Fruit fly (Drosophila melanogaster) Kc167 (cell line): ENCODE data around the gene CG42821.

Source experiments
- Myc ChIP-seq: fragments of >200 bp; optimal IDR thresholded peaks from 2 replicates; lab custom pipeline; 2017; ENCODE audit warnings: missing external identifiers
- Sin3A ChIP-seq: fragments of >200 bp; optimal IDR thresholded peaks from 2 replicates; lab custom pipeline; 2018; ENCODE audit warnings: missing external identifiers
- h ChIP-seq: fragments of >200 bp; optimal IDR thresholded peaks from 3 replicates; lab custom pipeline; 2018; ENCODE audit warnings: missing external identifiers
- insv ChIP-seq: fragments of >200 bp; optimal IDR thresholded peaks from 3 replicates; lab custom pipeline; 2018; ENCODE audit warnings: missing external identifiers
- psq ChIP-seq: fragments of >200 bp; optimal IDR thresholded peaks from 2 replicates; lab custom pipeline; 2017; ENCODE audit warnings: missing external identifiers
- ttk ChIP-seq: sonication (Bioruptor generic); optimal IDR thresholded peaks from 2 replicates; lab custom pipeline; 2017; ENCODE audit warnings: missing external identifiers

CG42821 gene

DNA sequence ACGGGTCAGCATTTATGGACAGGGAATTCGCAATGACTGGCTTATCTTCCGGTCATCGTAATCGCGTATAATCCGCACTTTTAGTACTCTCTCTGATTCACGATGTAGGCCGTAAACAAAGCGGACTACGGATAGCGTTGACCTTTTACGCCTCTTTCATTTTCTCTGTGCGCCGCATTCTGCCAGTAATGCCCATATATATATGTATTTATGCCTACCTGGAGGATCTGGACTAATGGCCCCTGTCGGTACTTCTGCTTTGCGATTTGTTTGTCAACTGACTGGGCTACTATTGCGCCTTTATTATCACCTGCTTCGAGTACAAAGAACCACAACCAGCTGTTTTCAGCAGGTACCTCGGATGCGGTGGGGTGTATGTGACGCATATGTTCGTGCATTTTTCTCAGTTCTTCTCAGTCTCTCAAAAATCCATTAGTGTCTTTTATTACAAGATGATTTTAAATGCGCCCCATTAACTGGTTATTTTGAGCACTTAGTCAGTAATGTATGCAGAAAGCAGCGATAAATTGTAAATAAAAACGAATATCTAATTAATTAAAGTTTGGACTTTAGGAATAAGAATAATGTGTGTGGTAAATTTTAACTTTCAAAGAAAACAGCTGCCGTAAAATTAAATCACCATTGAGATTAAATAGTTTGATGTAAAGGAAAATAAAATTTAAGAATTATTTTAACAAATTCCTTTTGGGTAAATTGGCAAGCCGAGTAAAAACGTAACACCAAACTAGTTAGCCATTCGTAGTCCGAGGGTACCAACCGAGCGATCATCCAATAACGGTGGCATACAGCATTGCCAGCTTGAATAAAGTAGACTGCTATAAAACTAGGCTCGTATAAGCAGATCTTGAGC is 18.3 kb upstream of the CG42821 start, which contains the start of gene CREG:
Gene CREG, minus strand, starts transcription at position 323 of the 871 bp plus-strand sequence.
- TF ChIP-seq Sin3A = no peak

DNA sequence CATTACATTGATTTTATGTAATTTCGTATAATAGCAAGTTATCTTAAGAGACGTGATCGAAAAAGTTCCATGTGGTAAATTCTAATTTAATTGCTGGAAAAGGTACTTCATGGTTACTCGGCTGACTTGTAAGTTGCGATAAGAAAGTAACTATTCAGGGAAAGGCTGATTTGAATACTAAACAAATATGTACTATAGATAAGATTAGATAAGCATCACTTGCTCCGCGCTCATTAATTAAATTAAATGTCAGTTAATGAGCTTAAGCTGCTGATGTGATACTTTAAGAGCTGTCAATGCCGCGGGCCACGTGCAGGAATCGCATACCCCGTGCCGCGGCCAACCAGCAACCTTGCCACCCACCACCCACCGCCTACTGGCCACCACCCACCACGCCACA is 12.8 kb upstream of the CG42821 start:
- TF ChIP-seq Myc (no peak), h (lab: Kevin White, UChicago) (no peak), psq (no peak), ttk (no peak), Sin3A (no peak), insv (lab: Kevin White, UChicago) (no peak)

DNA sequence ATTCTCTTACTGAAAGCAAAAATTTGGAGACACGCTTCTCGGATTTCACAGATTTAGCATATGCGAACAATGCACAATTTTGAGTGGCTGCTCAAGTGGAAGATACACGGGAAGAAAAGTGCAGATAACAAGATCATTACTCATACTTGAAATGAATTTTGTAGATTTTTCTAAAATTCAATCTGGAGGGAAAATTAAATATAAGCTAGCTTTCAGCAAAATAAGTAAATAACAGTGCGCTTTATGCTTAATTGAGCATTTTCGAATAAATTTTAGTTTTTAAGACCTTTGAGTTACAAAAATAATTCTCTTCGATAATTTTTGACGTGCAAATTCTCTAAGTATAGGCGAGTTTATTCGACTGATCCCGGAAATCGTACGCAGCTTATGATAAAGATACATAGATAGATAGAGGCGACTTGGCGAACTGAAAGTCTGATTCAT is 12.2 kb upstream of the CG42821 start:
- TF ChIP-seq ttk (no peak), insv (lab: Kevin White, UChicago) (no peak), psq (no peak), Sin3A (no peak), h (lab: Kevin White, UChicago) (no peak), Myc (no peak)

DNA sequence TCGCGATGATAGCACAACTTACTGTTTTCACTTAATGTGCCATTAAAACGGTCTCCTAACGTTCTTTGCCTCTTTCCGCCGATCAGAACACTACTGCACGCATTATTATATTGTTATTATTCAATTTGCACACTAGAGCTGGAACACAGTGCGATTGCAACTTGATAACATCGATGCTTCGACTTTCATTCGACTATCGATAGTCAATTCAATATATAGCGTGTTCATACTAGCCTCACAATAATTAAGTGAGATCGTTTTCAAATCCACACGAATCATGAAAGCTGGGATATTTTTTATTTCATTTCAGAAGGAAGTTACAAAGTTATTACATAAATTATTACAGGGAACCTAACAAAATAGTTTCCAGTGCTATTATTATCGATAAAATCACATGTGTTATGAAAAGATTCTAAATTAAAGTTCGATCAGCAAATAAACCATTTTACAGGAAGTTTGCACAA is 11.6 kb upstream of the CG42821 start:
- TF ChIP-seq Sin3A = no peak
- no peak for TF ChIP-seq Myc
- no peak for TF ChIP-seq psq
- TF ChIP-seq ttk = no peak
- no peak for TF ChIP-seq h (lab: Kevin White, UChicago)

DNA sequence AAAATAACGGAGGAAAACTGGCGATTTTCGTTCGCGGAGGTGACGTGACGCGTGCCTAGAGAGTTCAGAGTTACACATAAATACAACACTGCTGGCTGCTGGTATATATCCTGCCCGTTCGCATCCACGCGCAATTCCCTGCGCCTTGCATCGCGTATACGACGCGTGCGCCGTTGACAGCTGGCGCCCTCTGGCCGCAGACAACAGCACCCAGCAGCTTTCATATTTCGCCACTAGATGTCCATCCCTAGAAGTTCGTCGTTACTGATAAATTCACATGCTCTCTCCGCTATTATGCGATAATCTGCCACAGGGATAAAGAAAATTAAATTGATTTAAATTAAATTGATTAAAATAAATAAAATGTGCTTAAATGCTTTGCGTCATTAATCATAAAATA is 10.4 kb upstream of the CG42821 start, which contains the start of gene Sur-8:
Gene Sur-8, minus strand, starts transcription at position 82 of the 400 bp plus-strand sequence.
- TF ChIP-seq psq = no peak
- no peak for TF ChIP-seq h (lab: Kevin White, UChicago)
- no peak for TF ChIP-seq Sin3A
- no peak for TF ChIP-seq insv (lab: Kevin White, UChicago)
- TF ChIP-seq Myc = no peak
- no peak for TF ChIP-seq ttk

DNA sequence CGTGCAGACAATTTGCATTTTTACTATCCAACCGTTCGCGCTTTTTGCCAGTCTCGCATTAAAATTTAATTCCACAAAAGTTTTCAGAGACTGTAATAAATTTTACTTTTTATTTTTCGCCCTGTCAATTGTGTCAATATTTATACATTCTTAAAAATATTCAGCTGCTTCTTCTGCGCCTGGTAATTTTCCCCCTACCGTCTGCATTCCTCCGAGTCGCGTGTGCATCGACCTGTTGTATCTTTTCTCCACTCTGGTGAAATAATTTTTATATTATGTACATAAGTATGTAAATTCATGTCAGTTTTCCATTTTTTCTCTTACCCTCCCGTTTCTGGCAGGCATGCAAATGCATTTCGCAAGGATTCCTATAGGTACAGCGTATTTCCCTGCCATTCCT is 9.7 kb upstream of the CG42821 start, which contains the start of gene CG34279:
Gene CG34279, minus strand, starts transcription at position 101 of the 400 bp plus-strand sequence.
- no peak for TF ChIP-seq Sin3A
- TF ChIP-seq ttk = no peak
- no peak for TF ChIP-seq insv (lab: Kevin White, UChicago)
- no peak for TF ChIP-seq psq
- no peak for TF ChIP-seq Myc

DNA sequence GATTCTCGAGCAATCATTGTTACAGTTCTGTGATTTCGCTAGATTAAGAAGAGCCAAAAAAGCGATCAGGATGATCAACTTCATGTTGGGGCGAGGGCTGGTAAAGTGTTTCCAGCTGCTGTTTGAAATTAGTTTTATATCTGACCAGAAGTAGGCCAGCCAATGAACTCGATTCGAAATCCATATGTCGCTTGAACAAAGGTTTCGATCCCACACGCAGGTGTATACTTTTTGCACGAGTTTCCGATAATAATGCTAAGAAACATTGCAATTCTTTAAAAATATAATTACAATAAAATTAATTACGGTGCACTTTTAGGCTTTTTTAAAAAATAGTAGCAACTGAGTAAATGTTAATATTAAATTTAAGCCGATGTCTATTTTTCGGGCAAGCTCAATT is 9.3 kb upstream of the CG42821 start, which contains the start of gene CG34280:
Gene CG34280, minus strand, starts transcription at position 101 of the 400 bp plus-strand sequence.
- TF ChIP-seq psq (no peak), Myc (no peak), h (lab: Kevin White, UChicago) (no peak)

DNA sequence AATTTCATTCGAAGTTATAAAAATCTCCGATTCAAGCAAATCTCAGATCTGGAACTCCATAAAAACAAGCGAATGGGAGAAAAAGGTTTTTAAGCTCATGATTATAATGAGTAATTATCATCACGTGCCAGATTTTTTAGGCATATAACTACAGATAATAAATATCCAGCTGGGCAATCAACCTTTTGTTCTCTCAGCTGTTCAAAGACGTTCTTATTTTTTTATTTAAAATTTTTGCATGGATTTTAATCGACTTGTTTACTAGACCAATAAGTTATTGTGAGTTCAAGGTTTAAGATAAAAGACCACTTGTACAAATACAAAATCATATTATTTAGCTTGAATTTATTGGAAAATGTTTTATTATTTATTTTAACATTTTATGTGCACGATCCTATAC is 8.7 kb upstream of the CG42821 start:
- TF ChIP-seq Sin3A (no peak), psq (no peak), Myc (no peak), ttk (no peak), insv (lab: Kevin White, UChicago) (no peak), h (lab: Kevin White, UChicago) (no peak)

DNA sequence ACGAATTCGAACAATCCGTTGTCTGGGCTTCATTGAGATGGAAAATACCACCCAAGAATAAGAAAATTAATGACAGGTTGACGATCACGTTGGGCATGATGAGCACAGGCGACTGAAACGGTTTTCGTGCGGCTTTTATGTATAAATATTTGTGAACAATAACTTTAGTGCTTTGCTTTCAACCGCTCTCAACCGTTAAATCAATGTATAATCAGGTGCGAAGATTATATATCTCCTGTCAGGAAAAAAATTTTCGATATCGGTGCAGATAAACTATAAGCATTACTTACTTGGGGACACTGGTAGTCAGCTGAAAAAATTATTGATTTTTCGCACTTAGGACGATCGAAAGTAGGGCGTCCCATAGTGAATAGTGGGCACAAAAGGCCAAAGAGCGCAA is 7.9 kb upstream of the CG42821 start, which contains the start of gene CG42823:
Gene CG42823, minus strand, starts transcription at position 101 of the 400 bp plus-strand sequence.
- TF ChIP-seq ttk (no peak), Myc (no peak), h (lab: Kevin White, UChicago) (no peak), psq (no peak), Sin3A (no peak), insv (lab: Kevin White, UChicago) (no peak)

DNA sequence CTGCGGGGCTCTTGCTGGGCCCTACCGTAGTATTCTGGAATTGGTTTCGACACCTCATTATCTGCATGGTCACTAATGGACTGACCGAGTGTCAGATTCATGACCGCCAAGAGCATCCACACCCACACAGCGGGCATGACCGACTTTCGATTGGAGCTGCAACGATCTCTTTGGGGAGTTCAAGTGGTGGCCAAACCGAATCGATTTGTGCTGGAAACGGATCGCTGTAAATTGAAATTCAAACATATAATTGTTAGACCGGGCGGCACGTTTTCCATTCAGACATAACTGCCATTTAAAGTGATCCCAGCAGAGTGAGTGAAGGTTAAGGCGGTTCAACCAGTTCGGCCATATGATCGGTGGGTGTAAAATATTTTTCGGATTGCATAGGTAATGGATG is 6.5 kb upstream of the CG42821 start, which contains the start of the genes CG42824 and CG42798:
Gene CG42824, minus strand, starts transcription at position 101 of the 400 bp plus-strand sequence.
Gene CG42798, plus strand, starts transcription at position 268 of the 400 bp plus-strand sequence.
- no peak for TF ChIP-seq psq
- no peak for TF ChIP-seq h (lab: Kevin White, UChicago)
- no peak for TF ChIP-seq ttk
- TF ChIP-seq insv (lab: Kevin White, UChicago) = no peak
- TF ChIP-seq Sin3A = no peak

DNA sequence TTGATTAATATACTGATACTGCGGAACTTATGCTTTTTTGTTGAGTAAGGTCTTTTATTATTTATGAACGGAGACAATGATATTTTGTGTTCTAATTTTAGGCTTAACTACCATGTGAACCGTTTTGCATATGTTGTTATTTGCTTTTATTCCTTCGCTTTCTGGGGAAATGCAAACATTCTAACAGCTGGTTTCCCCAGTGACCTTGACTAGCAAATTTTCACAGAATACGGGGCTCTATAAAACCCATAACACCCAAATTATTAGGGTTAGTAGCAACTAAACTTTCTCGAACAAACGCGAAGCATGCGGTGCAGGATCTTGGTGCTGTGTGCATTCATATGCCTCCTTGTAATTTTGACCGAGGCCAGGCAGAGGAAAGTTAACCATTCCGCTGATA is 5.3 kb upstream of the CG42821 start, which contains the start of gene CG17283:
Gene CG17283, plus strand, starts transcription at position 301 of the 400 bp plus-strand sequence.
- no peak for TF ChIP-seq h (lab: Kevin White, UChicago)
- TF ChIP-seq Sin3A = no peak
- no peak for TF ChIP-seq psq
- no peak for TF ChIP-seq ttk
- no peak for TF ChIP-seq Myc
- no peak for TF ChIP-seq insv (lab: Kevin White, UChicago)

DNA sequence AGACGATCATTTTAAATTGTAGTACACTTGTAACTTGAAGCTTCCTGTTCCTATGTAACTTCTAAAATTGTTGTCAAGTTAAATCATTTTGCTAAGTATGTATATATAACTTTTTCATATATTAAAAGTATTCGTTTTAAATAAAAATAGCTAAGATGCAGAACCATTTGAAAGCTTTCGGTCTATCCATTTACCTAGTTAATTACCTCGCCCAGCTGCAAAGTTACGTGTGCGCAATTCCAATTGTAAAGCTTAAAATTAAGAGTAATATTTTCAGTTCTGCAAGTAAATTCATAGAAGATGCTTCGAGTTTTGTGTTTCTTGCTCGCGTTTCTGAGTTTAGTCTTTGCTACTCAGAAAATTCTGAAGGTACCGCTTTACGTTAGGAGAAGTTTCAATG is 3.6 kb upstream of the CG42821 start, which contains the start of gene CG5860:
Gene CG5860, plus strand, starts transcription at position 301 of the 400 bp plus-strand sequence.
- TF ChIP-seq h (lab: Kevin White, UChicago) = no peak

DNA sequence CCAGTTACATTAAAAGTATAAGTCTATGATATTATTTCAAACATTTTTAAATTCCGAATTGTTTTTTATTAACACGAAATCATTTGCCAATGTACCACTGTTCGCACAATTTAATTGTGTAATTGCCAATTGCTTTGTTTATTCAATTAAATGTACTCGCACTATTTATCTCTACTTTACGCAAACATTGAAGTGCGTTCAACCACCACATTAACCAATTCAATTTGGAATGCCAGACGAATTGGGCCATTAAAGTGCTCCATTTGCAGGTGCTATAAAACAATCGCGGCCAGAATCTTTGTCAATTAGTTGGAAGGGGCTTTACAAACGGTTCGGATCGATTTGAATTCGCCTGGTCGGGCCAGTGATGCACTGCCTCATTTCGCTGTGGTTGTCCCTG is 2.1 kb upstream of the CG42821 start, which contains the start of gene CG5863:
Gene CG5863, plus strand, starts transcription at position 301 of the 400 bp plus-strand sequence.
- TF ChIP-seq ttk (no peak), insv (lab: Kevin White, UChicago) (no peak), h (lab: Kevin White, UChicago) (no peak), Sin3A (no peak), psq (no peak), Myc (no peak)
